Worm (Caenorhabditis elegans): ENCODE measurements around the gene lin-56.
"Not testable (repeated sequence)": the region's sequence is repeated elsewhere in the genome, so short reads cannot be mapped to it uniquely, and the experiment has no call there.

Gene lin-56

DNA sequence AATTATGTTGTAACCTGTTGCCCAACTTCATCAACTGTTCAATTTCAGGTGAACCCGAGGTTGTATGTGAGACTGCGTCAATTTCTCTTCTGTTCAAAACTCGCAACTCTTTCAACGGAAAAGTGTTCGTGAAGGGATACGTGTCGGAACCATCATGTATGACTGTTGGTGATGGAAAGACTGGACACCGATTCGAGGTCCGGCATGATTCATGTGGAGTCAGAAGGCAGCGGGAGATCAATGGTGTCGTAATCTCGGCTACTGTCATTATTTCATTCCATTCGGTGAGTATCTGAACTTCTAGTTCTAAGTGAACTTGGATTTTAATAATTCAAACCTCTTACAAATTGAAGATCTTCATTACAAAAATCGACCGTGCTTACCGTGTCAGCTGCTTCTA, 12.0 kb upstream of the lin-56 start:
- no peak for TF ChIP-seq alr-1 (tag; optimal IDR thresholded peaks at IDR 0.05)
- no peak for TF ChIP-seq peb-1 (tag; optimal IDR thresholded peaks at IDR 0.05)
- TF ChIP-seq elt-1 (tag; optimal IDR thresholded peaks at IDR 0.05): no peak
- TF ChIP-seq nhr-11 (tag; optimal IDR thresholded peaks at IDR 0.05): no peak
- TF ChIP-seq egl-27 (tag; optimal IDR thresholded peaks at IDR 0.05): no peak
- TF ChIP-seq gmeb-1 (tag; optimal IDR thresholded peaks at IDR 0.05): no peak
- TF ChIP-seq ZK546.5 (tag; optimal IDR thresholded peaks at IDR 0.05): no peak
- TF ChIP-seq mab-5 (tag; optimal IDR thresholded peaks at IDR 0.05): no peak
- TF ChIP-seq zag-1 (tag; optimal IDR thresholded peaks at IDR 0.05): no peak
- TF ChIP-seq ceh-82 (tag; optimal IDR thresholded peaks at IDR 0.05): no peak

DNA sequence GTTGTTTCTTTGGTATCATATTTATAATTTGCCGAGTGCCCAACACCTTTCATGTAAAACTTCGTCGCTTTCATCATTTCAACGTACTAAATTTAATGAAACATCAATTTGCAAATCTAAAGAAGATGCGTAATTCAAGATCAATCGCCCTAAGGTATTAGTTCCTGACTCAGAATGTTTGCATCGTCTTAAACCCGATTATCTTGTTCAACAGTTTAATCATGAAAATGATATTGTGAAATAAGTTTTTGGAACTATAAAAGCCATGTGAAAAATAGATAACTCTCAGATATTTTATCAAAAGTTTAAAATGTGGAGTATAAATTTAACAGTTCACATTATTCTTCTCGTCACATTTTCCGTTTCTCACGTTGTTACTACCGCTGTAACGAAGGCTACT, 9.8 kb upstream of the lin-56 start, which contains the start of gene E04D5.4:
Gene E04D5.4, plus strand, starts transcription at position 301 of the 400 bp plus-strand sequence.
- TF ChIP-seq nhr-129 (tag; optimal IDR thresholded peaks at IDR 0.05) (no peak), C34F6.9 (tag; optimal IDR thresholded peaks at IDR 0.05) (no peak), ztf-11 (tag; optimal IDR thresholded peaks at IDR 0.05) (no peak), unc-55 (GFP tag; optimal IDR thresholded peaks at IDR 0.05) (no peak), nhr-21 (tag; optimal IDR thresholded peaks at IDR 0.05) (no peak), mab-5 (tag; optimal IDR thresholded peaks at IDR 0.05) (no peak), ceh-16 (tag; optimal IDR thresholded peaks at IDR 0.05) (no peak), nhr-237 (tag; optimal IDR thresholded peaks at IDR 0.05) (no peak), egl-27 (tag; optimal IDR thresholded peaks at IDR 0.05) (no peak), nhr-23 (tag; optimal IDR thresholded peaks at IDR 0.05) (no peak)

- not testable (repeated sequence) for TF ChIP-seq mbf-1, nhr-6, F13H6.1 (tag; optimal IDR thresholded peaks at IDR 0.05)
Measured at ce11 chrII:10442846-10443245, 7.0 kb upstream of the lin-56 start, which contains the start of gene ZK673.1. Gene ZK673.1 (plus strand): TSS chrII:10443146.

DNA sequence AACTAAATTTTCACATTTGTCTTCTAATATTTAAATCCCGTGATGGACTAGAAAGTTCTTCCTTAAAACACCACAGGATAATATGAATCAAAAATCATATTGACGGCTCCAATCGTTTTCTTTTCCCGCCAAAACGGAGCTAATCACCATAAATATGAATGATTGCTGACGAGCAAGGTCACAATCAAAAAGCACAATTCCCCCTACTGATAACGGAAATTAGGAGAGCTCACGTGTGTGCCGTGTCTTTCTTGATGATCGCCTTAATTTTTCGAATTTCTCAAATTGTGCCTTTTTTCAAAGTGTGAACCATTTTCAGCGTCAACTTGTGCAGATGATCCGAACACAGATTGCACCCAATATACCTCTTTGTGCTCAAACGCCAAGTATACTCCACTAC, 5.9 kb upstream of the lin-56 start:
- TF ChIP-seq snpc-4 (tag; optimal IDR thresholded peaks at IDR 0.05): no peak
- peak; percentile 50 for TF ChIP-seq sma-9 (GFP tag; optimal IDR thresholded peaks at IDR 0.05)
- no peak for TF ChIP-seq sma-9 (tag; optimal IDR thresholded peaks at IDR 0.05)
- TF ChIP-seq fos-1 (tag; optimal IDR thresholded peaks at IDR 0.05): peak; percentile 43

- no peak for TF ChIP-seq blmp-1 (tag; optimal IDR thresholded peaks at IDR 0.05; ENCODE audit: insufficient read depth)
- TF ChIP-seq F13H6.1 (tag; optimal IDR thresholded peaks at IDR 0.05): peak; percentile 16
- peak; percentile 34 for TF ChIP-seq sma-9 (GFP tag; optimal IDR thresholded peaks at IDR 0.05)
- no peak for TF ChIP-seq sma-9 (tag; optimal IDR thresholded peaks at IDR 0.05)
- no peak for TF ChIP-seq ztf-11 (tag; optimal IDR thresholded peaks at IDR 0.05)
- peak in 1 of 2 experiments; percentile 74 for TF ChIP-seq lsy-2 (tag; optimal IDR thresholded peaks at IDR 0.05)
- peak; percentile 22 for TF ChIP-seq nhr-129 (tag; optimal IDR thresholded peaks at IDR 0.05)
- no peak for TF ChIP-seq C34F6.9 (tag; optimal IDR thresholded peaks at IDR 0.05)
- TF ChIP-seq aly-2 (tag; optimal IDR thresholded peaks at IDR 0.05): no peak
Measured at ce11 chrII:10444971-10445707, 4.7 kb upstream of the lin-56 start.

ce11 chrII:10445738-10446137, 4.1 kb upstream of the lin-56 start:
- TF ChIP-seq F13H6.1 (tag; optimal IDR thresholded peaks at IDR 0.05) (no peak), ztf-1 (GFP tag; conservative IDR thresholded peaks at IDR 0.05) (no peak), ama-1 (optimal IDR thresholded peaks at IDR 0.05) (peak; percentile 43), ceh-16 (tag; optimal IDR thresholded peaks at IDR 0.05) (no peak), gmeb-1 (tag; optimal IDR thresholded peaks at IDR 0.05) (peak; percentile 7), lsy-2 (tag; optimal IDR thresholded peaks at IDR 0.05) (peak in 1 of 2 experiments; percentile 7), nhr-129 (tag; optimal IDR thresholded peaks at IDR 0.05) (peak; percentile 97), mdl-1 (tag; optimal IDR thresholded peaks at IDR 0.05) (peak; percentile 15 to 23), sma-9 (GFP tag; optimal IDR thresholded peaks at IDR 0.05) (peak; percentile 83), sma-9 (tag; optimal IDR thresholded peaks at IDR 0.05) (no peak), nhr-11 (tag; optimal IDR thresholded peaks at IDR 0.05) (peak; percentile 63), lin-11 (tag; optimal IDR thresholded peaks at IDR 0.05) (peak; percentile 17), C34F6.9 (tag; optimal IDR thresholded peaks at IDR 0.05) (peak; percentile 22), fos-1 (tag; optimal IDR thresholded peaks at IDR 0.05) (peak; percentile 56), aly-2 (tag; optimal IDR thresholded peaks at IDR 0.05) (no peak), unc-55 (GFP tag; optimal IDR thresholded peaks at IDR 0.05) (peak; percentile 32)

Measured in whole organism, L2 larva.